Fruit fly (Drosophila melanogaster) whole organism, embryonic: ENCODE data around the gene Adsl.

Experiments
- Antp ChIP-seq: fragments of 200-800 bp; sonication (Bioruptor generic); optimal IDR thresholded peaks from 3 replicates; lab custom pipeline; 2016; ENCODE audit warnings: missing biosample characterization, missing genetic modification characterization
- BtbVII ChIP-seq: fragments of 200-800 bp; sonication (Bioruptor generic); optimal IDR thresholded peaks from 3 replicates; lab custom pipeline; 2017; ENCODE audit warnings: missing biosample characterization, mild to moderate bottlenecking, missing genetic modification characterization
- C15 ChIP-seq: fragments of 200-800 bp; sonication (Bioruptor generic); IDR thresholded peaks from 3 replicates; pipeline ENCODE4 v1.3.6; 2022; ENCODE audit warnings: missing biosample characterization, missing genetic modification characterization
- CG12155 ChIP-seq: fragments of 200-800 bp; sonication (Bioruptor generic); optimal IDR thresholded peaks from 3 replicates; lab custom pipeline; 2016; ENCODE audit warnings: missing biosample characterization, missing genetic modification characterization
- CG13123 ChIP-seq: fragments of 200-800 bp; sonication (Bioruptor generic); optimal IDR thresholded peaks from 2 replicates; lab custom pipeline; 2016; ENCODE audit warnings: missing biosample characterization, missing genetic modification characterization
- CG13287 ChIP-seq: fragments of 200-800 bp; sonication (Bioruptor generic); IDR thresholded peaks from 2 replicates; pipeline ENCODE4 v1.3.6; 2022; ENCODE audit warnings: missing biosample characterization, missing genetic modification characterization; ENCODE audit not compliant: partially characterized antibody
- CG14014 ChIP-seq: fragments of 200-800 bp; sonication (Bioruptor generic); IDR thresholded peaks from 2 replicates; pipeline ENCODE4 v1.3.6; 2022; ENCODE audit warnings: missing biosample characterization, missing genetic modification characterization
- CG15269 ChIP-seq: fragments of 200-800 bp; sonication (Bioruptor generic); optimal IDR thresholded peaks from 2 replicates; lab custom pipeline; 2018; ENCODE audit warnings: missing biosample characterization, mild to moderate bottlenecking, missing genetic modification characterization, moderate library complexity
- CG15696 ChIP-seq: fragments of 200-800 bp; sonication (Bioruptor generic); optimal IDR thresholded peaks from 2 replicates; lab custom pipeline; 2019; ENCODE audit warnings: missing biosample characterization, mild to moderate bottlenecking, missing genetic modification characterization, moderate library complexity
- CG1602 ChIP-seq: fragments of 200-800 bp; sonication (Bioruptor generic); optimal IDR thresholded peaks from 3 replicates; lab custom pipeline; 2016; ENCODE audit warnings: missing biosample characterization, missing genetic modification characterization
- CG17361 ChIP-seq: fragments of 200-800 bp; sonication (Bioruptor generic); IDR thresholded peaks from 3 replicates; pipeline ENCODE4 v1.3.6; 2022; ENCODE audit warnings: missing biosample characterization, missing genetic modification characterization
- CG2129 ChIP-seq: fragments of 200-800 bp; sonication (Bioruptor generic); IDR thresholded peaks from 2 replicates; pipeline ENCODE4 v1.3.6; 2022; ENCODE audit warnings: missing biosample characterization, missing genetic modification characterization; ENCODE audit not compliant: partially characterized antibody
- CG2199 ChIP-seq: fragments of 200-800 bp; sonication (Bioruptor generic); IDR thresholded peaks from 3 replicates; pipeline ENCODE4 v1.3.6; 2022; ENCODE audit warnings: missing biosample characterization, missing genetic modification characterization
- CG3995 ChIP-seq: fragments of 200-800 bp; sonication (Bioruptor generic); optimal IDR thresholded peaks from 3 replicates; lab custom pipeline; 2016; ENCODE audit warnings: missing biosample characterization, missing genetic modification characterization
- CG4282 ChIP-seq: fragments of 200-800 bp; sonication (Bioruptor generic); optimal IDR thresholded peaks from 2 replicates; lab custom pipeline; 2016; ENCODE audit warnings: missing biosample characterization, missing genetic modification characterization
- CG4617 ChIP-seq: fragments of 200-800 bp; sonication (Bioruptor generic); optimal IDR thresholded peaks from 3 replicates; lab custom pipeline; 2016; ENCODE audit warnings: missing biosample characterization, missing genetic modification characterization, borderline replicate concordance
- CG5953 ChIP-seq: fragments of 200-800 bp; sonication (Bioruptor generic); IDR thresholded peaks from 2 replicates; pipeline ENCODE4 v1.3.6; 2022; ENCODE audit warnings: missing biosample characterization, missing genetic modification characterization
- CG6254 ChIP-seq: fragments of 200-800 bp; sonication (Bioruptor generic); optimal IDR thresholded peaks from 3 replicates; lab custom pipeline; 2017; ENCODE audit warnings: mild to moderate bottlenecking, missing biosample characterization, missing genetic modification reagents, missing genetic modification characterization
- CG6654 ChIP-seq: fragments of 200-800 bp; sonication (Bioruptor generic); optimal IDR thresholded peaks from 2 replicates; lab custom pipeline; 2017; ENCODE audit warnings: missing biosample characterization, mild to moderate bottlenecking, missing genetic modification characterization
- CG7372 ChIP-seq: fragments of 200-800 bp; sonication (Bioruptor generic); IDR thresholded peaks from 2 replicates; pipeline ENCODE4 v1.3.6; 2022; ENCODE audit warnings: missing biosample characterization, missing genetic modification characterization
- CG7745 ChIP-seq: fragments of 200-800 bp; sonication (Bioruptor generic); optimal IDR thresholded peaks from 2 replicates; lab custom pipeline; 2018; ENCODE audit warnings: missing biosample characterization, mild to moderate bottlenecking, missing genetic modification characterization, moderate library complexity
- CG7786 ChIP-seq: fragments of 200-800 bp; sonication (Bioruptor generic); optimal IDR thresholded peaks from 2 replicates; lab custom pipeline; 2016; ENCODE audit warnings: missing biosample characterization, missing genetic modification characterization
- CG9817 ChIP-seq: fragments of 200-800 bp; sonication (Bioruptor generic); optimal IDR thresholded peaks from 2 replicates; lab custom pipeline; 2018; ENCODE audit warnings: missing biosample characterization, mild to moderate bottlenecking, missing genetic modification characterization, moderate library complexity
- Chrac-16 ChIP-seq: fragments of 200-800 bp; sonication (Bioruptor generic); optimal IDR thresholded peaks from 3 replicates; lab custom pipeline; 2016; ENCODE audit warnings: missing biosample characterization, missing genetic modification characterization
- Dfd ChIP-seq, 2 experiments: fragments of >200 bp; optimal IDR thresholded peaks; 2 replicates each; lab custom pipeline; 2017; ENCODE audit warnings: missing biosample characterization in 2 of 2, missing genetic modification characterization in 2 of 2
- Dp ChIP-seq: fragments of 200-800 bp; sonication (Bioruptor generic); optimal IDR thresholded peaks from 2 replicates; lab custom pipeline; 2018; ENCODE audit warnings: missing biosample characterization, mild to moderate bottlenecking, missing genetic modification characterization, moderate library complexity
- HLHmδ ChIP-seq: fragments of 200-800 bp; sonication (Bioruptor generic); optimal IDR thresholded peaks from 2 replicates; lab custom pipeline; 2018; ENCODE audit warnings: missing biosample characterization, mild to moderate bottlenecking, missing genetic modification characterization, moderate library complexity
- Hr39 ChIP-seq: fragments of >200 bp; optimal IDR thresholded peaks from 2 replicates; lab custom pipeline; 2017
- Hsf ChIP-seq: fragments of 200-800 bp; sonication (Bioruptor generic); optimal IDR thresholded peaks from 3 replicates; lab custom pipeline; 2016; ENCODE audit warnings: missing biosample characterization, missing genetic modification characterization
- Mad ChIP-seq: fragments of 200-800 bp; sonication (Bioruptor generic); optimal IDR thresholded peaks from 2 replicates; lab custom pipeline; 2016; ENCODE audit warnings: missing biosample characterization, missing genetic modification characterization
- Max ChIP-seq: fragments of 200-800 bp; sonication (Bioruptor generic); optimal IDR thresholded peaks from 2 replicates; lab custom pipeline; 2016; ENCODE audit warnings: missing biosample characterization, mild to moderate bottlenecking, missing genetic modification characterization
- Med ChIP-seq: fragments of 200-800 bp; sonication (Bioruptor generic); peaks from one replicate; lab custom pipeline; 2016; ENCODE audit warnings: missing biosample characterization, missing genetic modification characterization, mild to moderate bottlenecking, inconsistent platforms, moderate library complexity
- Nf-YA ChIP-seq: fragments of 200-800 bp; sonication (Bioruptor generic); IDR thresholded peaks from 2 replicates; pipeline ENCODE4 v1.3.6; 2022; ENCODE audit warnings: missing biosample characterization, missing genetic modification characterization
- Nf-YB ChIP-seq: fragments of 200-800 bp; sonication (Bioruptor generic); optimal IDR thresholded peaks from 3 replicates; lab custom pipeline; 2019; ENCODE audit warnings: missing biosample characterization, mild to moderate bottlenecking, missing genetic modification characterization, moderate library complexity
- Rfx ChIP-seq: fragments of 200-800 bp; sonication (Bioruptor generic); IDR thresholded peaks from 2 replicates; pipeline ENCODE4 v1.3.6; 2022; ENCODE audit warnings: missing biosample characterization, missing genetic modification characterization
- Usf ChIP-seq: fragments of 200-800 bp; sonication (Bioruptor generic); optimal IDR thresholded peaks from 2 replicates; lab custom pipeline; 2017; ENCODE audit warnings: missing genotype, missing biosample characterization, missing genetic modification characterization
- abd-A ChIP-seq: fragments of 200-800 bp; sonication (Bioruptor generic); optimal IDR thresholded peaks from 3 replicates; lab custom pipeline; 2019; ENCODE audit warnings: missing biosample characterization, mild to moderate bottlenecking, missing genetic modification characterization, moderate library complexity
- ase ChIP-seq: fragments of 200-800 bp; sonication (Bioruptor generic); IDR thresholded peaks from 3 replicates; pipeline ENCODE4 v1.3.6; 2022; ENCODE audit warnings: missing biosample characterization, missing genetic modification characterization
- ash1 ChIP-seq: fragments of 200-800 bp; sonication (Bioruptor generic); optimal IDR thresholded peaks from 2 replicates; lab custom pipeline; 2018; ENCODE audit warnings: missing biosample characterization, mild to moderate bottlenecking, missing genetic modification characterization
- en ChIP-seq: fragments of 200-800 bp; sonication (Bioruptor generic); optimal IDR thresholded peaks from 2 replicates; lab custom pipeline; 2016; ENCODE audit warnings: missing biosample characterization, missing genetic modification characterization
- ewg ChIP-seq: fragments of 200-800 bp; sonication (Bioruptor generic); optimal IDR thresholded peaks from 3 replicates; lab custom pipeline; 2017; ENCODE audit warnings: mild to moderate bottlenecking, missing biosample characterization, missing genetic modification reagents, missing genetic modification characterization
- gem ChIP-seq: fragments of 200-800 bp; sonication (Bioruptor generic); optimal IDR thresholded peaks from 2 replicates; lab custom pipeline; 2019; ENCODE audit warnings: missing biosample characterization, mild to moderate bottlenecking, missing genetic modification characterization, moderate library complexity
- hkb ChIP-seq, 2 experiments: fragments of 200-800 bp in 1 of 2; fragments of >200 bp in 1 of 2; sonication (Bioruptor generic) in 1 of 2; IDR thresholded peaks in 1 of 2; optimal IDR thresholded peaks in 1 of 2; 2 replicates each; pipeline versions ENCODE4 v1.3.6 to Lab custom; 2017 to 2022; ENCODE audit warnings: missing biosample characterization in 1 of 2, missing genetic modification characterization in 1 of 2
- ind ChIP-seq: fragments of 200-800 bp; sonication (Bioruptor generic); optimal IDR thresholded peaks from 3 replicates; lab custom pipeline; 2016; ENCODE audit warnings: missing biosample characterization, missing genetic modification characterization
- oc ChIP-seq: fragments of 200-800 bp; sonication (Bioruptor generic); optimal IDR thresholded peaks from 2 replicates; lab custom pipeline; 2018; ENCODE audit warnings: missing biosample characterization, mild to moderate bottlenecking, missing genetic modification characterization, moderate library complexity
- run ChIP-seq: fragments of 200-800 bp; sonication (Bioruptor generic); optimal IDR thresholded peaks from 3 replicates; lab custom pipeline; 2018; ENCODE audit warnings: missing biosample characterization, mild to moderate bottlenecking, missing genetic modification characterization
- shn ChIP-seq: fragments of 200-800 bp; sonication (Bioruptor generic); optimal IDR thresholded peaks from 3 replicates; lab custom pipeline; 2016; ENCODE audit warnings: missing biosample characterization, missing genetic modification characterization
- tap ChIP-seq: fragments of 200-800 bp; optimal IDR thresholded peaks from 3 replicates; lab custom pipeline; 2019; ENCODE audit warnings: missing biosample characterization, mild to moderate bottlenecking, missing genetic modification characterization, moderate library complexity
- tin ChIP-seq: fragments of 200-800 bp; sonication (Bioruptor generic); optimal IDR thresholded peaks from 3 replicates; lab custom pipeline; 2016; ENCODE audit warnings: missing biosample characterization, missing genetic modification characterization
- usp ChIP-seq: fragments of >200 bp; optimal IDR thresholded peaks from 2 replicates; lab custom pipeline; 2017; ENCODE audit warnings: missing biosample characterization, missing genetic modification characterization
- wor ChIP-seq: fragments of 200-800 bp; sonication (Bioruptor generic); IDR thresholded peaks from 2 replicates; pipeline ENCODE4 v1.3.6; 2022; ENCODE audit warnings: missing biosample characterization, missing genetic modification characterization
- zen ChIP-seq: fragments of 200-800 bp; sonication (Bioruptor generic); optimal IDR thresholded peaks from 3 replicates; lab custom pipeline; 2018; ENCODE audit warnings: missing biosample characterization, mild to moderate bottlenecking, missing genetic modification characterization, moderate library complexity

The Adsl gene

DNA sequence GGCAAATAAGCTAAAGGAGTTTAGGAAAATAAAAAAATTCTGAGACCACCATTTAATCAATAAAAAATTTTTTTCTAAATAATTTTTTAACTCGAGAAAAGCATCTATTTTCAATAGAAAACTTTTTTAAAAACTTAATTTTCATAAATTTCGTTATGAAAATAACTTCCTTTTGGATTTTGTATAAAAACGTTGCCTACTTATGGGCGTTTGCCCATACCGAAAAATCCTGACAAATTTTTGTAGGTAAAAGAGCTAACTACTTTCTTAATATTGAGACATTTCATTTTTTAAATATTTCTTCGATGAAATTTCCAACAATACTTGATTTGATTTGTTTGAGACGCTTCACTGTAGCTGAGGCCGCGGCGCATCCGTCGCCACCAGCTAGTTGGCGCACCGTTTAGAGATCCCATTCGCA lies 39.3 kb upstream of the Adsl start (continued):
- TF ChIP-seq CG13287 (no peak), CG2199 (GFP tag; lab: Robert Waterston, UW) (no peak), wor (GFP tag; lab: Robert Waterston, UW) (peak; percentile 49; the same call in 1 of the 2 replicates), CG14014 (GFP tag; lab: Robert Waterston, UW) (no peak), abd-A (no peak), ewg (GFP tag; lab: Kevin White, UChicago) (peak; percentile 21), BtbVII (peak; percentile 42), Rfx (GFP tag; lab: Robert Waterston, UW) (peak; percentile 9; the same call in 1 of the 2 replicates), CG9817 (peak; percentile 3), zen (tag; lab: Kevin White, UChicago) (no peak), oc (no peak), ash1 (GFP tag; lab: Kevin White, UChicago) (no peak), run (no peak), tin (GFP tag; lab: Kevin White, UChicago) (peak; percentile 33), ase (GFP tag; lab: Robert Waterston, UW) (no peak), CG4617 (GFP tag; lab: Kevin White, UChicago) (no peak), shn (GFP tag; lab: Kevin White, UChicago) (no peak), Dfd (GFP tag; optimal IDR thresholded peaks at IDR 0.05; lab: Kevin White, UChicago) (no peak), CG7372 (GFP tag; lab: Robert Waterston, UW) (no peak), C15 (no peak), CG7786 (GFP tag; lab: Kevin White, UChicago) (peak; percentile 19), hkb (optimal IDR thresholded peaks at IDR 0.05; lab: Kevin White, UChicago) (no peak), hkb (GFP tag; IDR thresholded peaks at IDR 0.05; lab: Robert Waterston, UW) (no peak), Hr39 (no peak), Mad (no peak), CG6654 (GFP tag; lab: Kevin White, UChicago) (peak; percentile 31), Max (peak; percentile 56), Chrac-16 (GFP tag; lab: Kevin White, UChicago) (peak; percentile 14), Hsf (GFP tag; lab: Kevin White, UChicago) (peak; percentile 33), gem (tag; lab: Kevin White, UChicago) (peak; percentile 72), Antp (GFP tag; lab: Kevin White, UChicago) (peak; percentile 26), Usf (GFP tag; lab: Kevin White, UChicago) (peak; percentile 35), CG5953 (GFP tag; lab: Robert Waterston, UW) (no peak), CG15696 (peak; percentile 51), CG6254 (GFP tag; lab: Kevin White, UChicago) (peak; percentile 21), Nf-YB (GFP tag; lab: Kevin White, UChicago) (peak; percentile 30), usp (GFP tag; lab: Kevin White, UChicago) (no peak), CG17361 (GFP tag; lab: Robert Waterston, UW) (peak; percentile 86), CG4282 (GFP tag; lab: Kevin White, UChicago) (no peak), en (GFP tag; lab: Kevin White, UChicago) (no peak), tap (no peak), CG7745 (tag; lab: Kevin White, UChicago) (no peak), CG12155 (GFP tag; lab: Kevin White, UChicago) (peak; percentile 31), HLHmδ (GFP tag; lab: Kevin White, UChicago) (no peak), CG2129 (GFP tag; lab: Robert Waterston, UW) (no peak), CG15269 (tag; lab: Kevin White, UChicago) (peak; percentile 39), CG1602 (GFP tag; lab: Kevin White, UChicago) (peak; percentile 13), CG13123 (GFP tag; lab: Kevin White, UChicago) (no peak), Nf-YA (GFP tag; lab: Robert Waterston, UW) (no peak), CG3995 (no peak), Med (GFP tag; lab: Kevin White, UChicago) (peak; percentile 61), Dp (GFP tag; lab: Kevin White, UChicago) (no peak), ind (GFP tag; lab: Kevin White, UChicago) (peak; percentile 48)
